Worm (Caenorhabditis elegans) whole organism, L1 larva: ENCODE measurements around the gene srd-10.
"Not testable (repeated sequence)": the region's sequence is repeated elsewhere in the genome, so short reads cannot be mapped to it uniquely, and the experiment has no call there.

ENCODE experiments used
- dpl-1 ChIP-seq, 3 experiments: fragments of 150-350 bp in 2 of 3; sonication (generic microtip) in 1 of 3; optimal IDR thresholded peaks; 2 replicates each; lab custom pipeline; 2014 to 2017; ENCODE audit warnings: missing biosample characterization in 3 of 3, missing genetic modification characterization in 3 of 3, missing genetic modification reagents in 3 of 3
- grh-1 ChIP-seq: fragments of 200-800 bp; sonication (Bioruptor generic); IDR thresholded peaks from 2 replicates; pipeline ENCODE4 v1.3.6; 2022; ENCODE audit warnings: missing genetic modification reagents, missing genetic modification characterization, missing compliant biosample characterization
- lin-13 ChIP-seq: fragments of 150-350 bp; optimal IDR thresholded peaks from 2 replicates; lab custom pipeline; 2014; ENCODE audit warnings: missing biosample characterization, missing genetic modification reagents, missing genetic modification characterization
- lin-14 ChIP-seq: fragments of 200-800 bp; sonication (Bioruptor generic); optimal IDR thresholded peaks from 2 replicates; lab custom pipeline; 2018; ENCODE audit warnings: mild to moderate bottlenecking, missing genetic modification characterization, moderate library complexity, missing compliant biosample characterization
- lin-35 ChIP-seq, 2 experiments: fragments of 150-350 bp; optimal IDR thresholded peaks; 2 replicates each; lab custom pipeline; 2014; ENCODE audit warnings: missing biosample characterization in 2 of 2, missing genetic modification characterization in 2 of 2, missing genetic modification reagents in 2 of 2
- lsy-2 ChIP-seq, 2 experiments: fragments of 150-350 bp; optimal IDR thresholded peaks; 2 replicates each; lab custom pipeline; 2014; ENCODE audit warnings: missing biosample characterization in 2 of 2, missing genetic modification characterization in 2 of 2
- nhr-11 ChIP-seq: fragments of 150-350 bp; optimal IDR thresholded peaks from 2 replicates; lab custom pipeline; 2014; ENCODE audit warnings: missing biosample characterization, missing genetic modification characterization
- sox-4 ChIP-seq: sonication (generic microtip); optimal IDR thresholded peaks from 2 replicates; lab custom pipeline; 2016; ENCODE audit warnings: missing genetic modification characterization, missing compliant biosample characterization
- unc-130 ChIP-seq: fragments of 150-350 bp; optimal IDR thresholded peaks from 2 replicates; lab custom pipeline; 2017; ENCODE audit warnings: missing biosample characterization, missing genetic modification characterization, inconsistent platforms

DNA sequence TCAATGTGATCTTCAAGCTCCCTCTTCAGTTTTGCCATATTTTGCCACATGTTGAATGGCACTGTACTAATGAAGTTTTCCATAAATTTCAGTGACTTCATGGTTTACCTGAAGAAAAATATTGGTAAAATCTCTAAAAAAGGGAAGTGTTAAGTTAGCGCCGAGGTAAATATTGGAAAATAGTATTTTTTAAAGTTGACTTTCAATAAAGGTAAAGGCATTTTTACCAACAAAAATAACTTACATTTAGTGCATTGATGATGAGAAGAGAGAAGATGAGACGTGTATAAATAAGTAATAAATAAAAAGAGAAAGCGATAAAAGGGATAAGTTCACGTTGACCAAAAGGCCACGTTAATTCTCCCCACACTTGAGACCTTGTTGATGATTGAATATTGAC lies 3.3 kb downstream of the srd-10 start, which contains the start of gene Y45F10B.8:
- not testable (repeated sequence) for TF ChIP-seq lsy-2 (tag; optimal IDR thresholded peaks at IDR 0.05; lab: Kevin White, UChicago); dpl-1 (GFP tag; optimal IDR thresholded peaks at IDR 0.05; lab: Kevin White, UChicago); grh-1; lin-35 (GFP tag; optimal IDR thresholded peaks at IDR 0.05; lab: Kevin White, UChicago); sox-4; lin-13 (GFP tag; lab: Kevin White, UChicago); unc-130 (tag; lab: Kevin White, UChicago); nhr-11 (tag; lab: Kevin White, UChicago); lin-14 (GFP tag; lab: Kevin White, UChicago)
